Worm (Caenorhabditis elegans): ENCODE data around the gene pst-2.
A peak's percentile ranks its signal among the peaks of the same experiment; 100 is the strongest.

The pst-2 gene

ce11 chrIII:5719832-5720194 is 39.6 kb downstream of the pst-2 start:
- TF ChIP-seq ceh-34 (tag; optimal IDR thresholded peaks at IDR 0.05) (no peak), eyg-1 (tag; optimal IDR thresholded peaks at IDR 0.05) (no peak), hlh-13 (GFP tag; optimal IDR thresholded peaks at IDR 0.05) (no peak), nfya-1 (tag; optimal IDR thresholded peaks at IDR 0.05) (no peak), ceh-19 (GFP tag; optimal IDR thresholded peaks at IDR 0.05) (no peak), pros-1 (tag; optimal IDR thresholded peaks at IDR 0.05) (no peak), odd-2 (tag; optimal IDR thresholded peaks at IDR 0.05) (no peak), ref-2 (tag; optimal IDR thresholded peaks at IDR 0.05) (no peak), F13H6.1 (tag; optimal IDR thresholded peaks at IDR 0.05) (no peak), ets-4 (tag; optimal IDR thresholded peaks at IDR 0.05) (no peak), npax-4 (tag; optimal IDR thresholded peaks at IDR 0.05) (no peak), pqm-1 (tag; optimal IDR thresholded peaks at IDR 0.05) (no peak), madf-2 (tag; optimal IDR thresholded peaks at IDR 0.05) (no peak), K02D7.2 (tag; optimal IDR thresholded peaks at IDR 0.05) (no peak), mec-3 (tag; optimal IDR thresholded peaks at IDR 0.05; ENCODE audit: borderline replicate concordance) (no peak), K09A11.1 (tag; optimal IDR thresholded peaks at IDR 0.05; ENCODE audit: insufficient read depth) (no peak), sox-4 (tag; optimal IDR thresholded peaks at IDR 0.05) (no peak)

ce11 chrIII:5720266-5721019 is 40.2 kb downstream of the pst-2 start:
- TF ChIP-seq dve-1 (tag; optimal IDR thresholded peaks at IDR 0.05) (no peak), pros-1 (tag; optimal IDR thresholded peaks at IDR 0.05) (no peak), ref-2 (tag; optimal IDR thresholded peaks at IDR 0.05) (peak; percentile 42), eyg-1 (tag; optimal IDR thresholded peaks at IDR 0.05) (no peak), tbx-2 (tag; optimal IDR thresholded peaks at IDR 0.05) (peak; percentile 24), ceh-14 (tag; optimal IDR thresholded peaks at IDR 0.05) (peak; percentile 44), unc-42 (tag; optimal IDR thresholded peaks at IDR 0.05) (peak; percentile 99), unc-55 (GFP tag; optimal IDR thresholded peaks at IDR 0.05) (no peak), ceh-31 (tag; optimal IDR thresholded peaks at IDR 0.05) (peak; percentile 51)

- TF ChIP-seq nfya-1 (tag; optimal IDR thresholded peaks at IDR 0.05) (peak; percentile 3), ref-2 (tag; optimal IDR thresholded peaks at IDR 0.05) (no peak), unc-55 (GFP tag; optimal IDR thresholded peaks at IDR 0.05) (peak; percentile 72)
Observed at ce11 chrIII:5721488-5721887, 41.3 kb downstream of the pst-2 start.

- no peak for TF ChIP-seq ceh-6 (GFP tag; optimal IDR thresholded peaks at IDR 0.05)
- TF ChIP-seq Y22D7AL.16 (tag; optimal IDR thresholded peaks at IDR 0.05): no peak
- no peak for TF ChIP-seq unc-86 (tag; optimal IDR thresholded peaks at IDR 0.05)
- TF ChIP-seq nhr-232 (tag; optimal IDR thresholded peaks at IDR 0.05): no peak
- no peak for TF ChIP-seq pha-4 (tag; optimal IDR thresholded peaks at IDR 0.05)
- TF ChIP-seq ahr-1 (tag; optimal IDR thresholded peaks at IDR 0.05): no peak
- no peak for TF ChIP-seq sox-2 (GFP tag; IDR thresholded peaks at IDR 0.05)
- TF ChIP-seq hlh-8 (tag; optimal IDR thresholded peaks at IDR 0.05): peak; percentile 4
- peak; percentile 85 for TF ChIP-seq C08G9.2 (tag; optimal IDR thresholded peaks at IDR 0.05)
- TF ChIP-seq eyg-1 (tag; optimal IDR thresholded peaks at IDR 0.05): no peak
- peak; percentile 16 for TF ChIP-seq sdc-2 (tag; optimal IDR thresholded peaks at IDR 0.05)
- TF ChIP-seq T23F11.4 (GFP tag; optimal IDR thresholded peaks at IDR 0.05): no peak
- no peak for TF ChIP-seq che-1 (tag; optimal IDR thresholded peaks at IDR 0.05)
- peak; percentile 23 for TF ChIP-seq ceh-14 (tag; optimal IDR thresholded peaks at IDR 0.05)
- TF ChIP-seq ets-4 (tag; optimal IDR thresholded peaks at IDR 0.05): peak; percentile 94
- TF ChIP-seq ref-2 (tag; optimal IDR thresholded peaks at IDR 0.05): peak; percentile 72
- TF ChIP-seq pax-1 (tag; optimal IDR thresholded peaks at IDR 0.05): no peak
- TF ChIP-seq pros-1 (tag; optimal IDR thresholded peaks at IDR 0.05): no peak
- TF ChIP-seq nfya-1 (tag; optimal IDR thresholded peaks at IDR 0.05): no peak
- no peak for TF ChIP-seq hlh-13 (GFP tag; optimal IDR thresholded peaks at IDR 0.05)
- no peak for TF ChIP-seq gmeb-2 (tag; optimal IDR thresholded peaks at IDR 0.05)
- TF ChIP-seq pat-9 (tag; optimal IDR thresholded peaks at IDR 0.05): no peak
- no peak for TF ChIP-seq hlh-6 (tag; optimal IDR thresholded peaks at IDR 0.05)
- TF ChIP-seq mec-3 (tag; optimal IDR thresholded peaks at IDR 0.05; ENCODE audit: borderline replicate concordance): peak; percentile 48
- no peak for TF ChIP-seq ceh-24 (tag; optimal IDR thresholded peaks at IDR 0.05)
- no peak for TF ChIP-seq ceh-9 (tag; optimal IDR thresholded peaks at IDR 0.05)
- no peak for TF ChIP-seq C38D4.7 (GFP tag; optimal IDR thresholded peaks at IDR 0.05)
- peak; percentile 8 for TF ChIP-seq tbx-2 (tag; optimal IDR thresholded peaks at IDR 0.05)
- TF ChIP-seq ceh-30 (tag; optimal IDR thresholded peaks at IDR 0.05): no peak
- TF ChIP-seq F13H6.1 (tag; optimal IDR thresholded peaks at IDR 0.05): no peak
- TF ChIP-seq elt-2 (tag; optimal IDR thresholded peaks at IDR 0.05): peak; percentile 87
- TF ChIP-seq odd-2 (tag; optimal IDR thresholded peaks at IDR 0.05): no peak
Observed at ce11 chrIII:5721888-5722287, 41.7 kb downstream of the pst-2 start.
